Worm (Caenorhabditis elegans) whole organism, L4 larva: ENCODE data around the gene asp-19.
"Not testable (repeated sequence)": the region's sequence is repeated elsewhere in the genome, so short reads cannot be mapped to it uniquely, and the experiment has no call there.

ENCODE experiments used
- D1046.2 ChIP-seq: fragments of 200-800 bp; sonication (Bioruptor generic); IDR thresholded peaks from 2 replicates; pipeline ENCODE4 v1.3.6; 2022; ENCODE audit warnings: missing genetic modification characterization, missing compliant biosample characterization
- F10B5.3 ChIP-seq: sonication (generic microtip); optimal IDR thresholded peaks from 2 replicates; lab custom pipeline; 2016; ENCODE audit warnings: mild to moderate bottlenecking, missing genetic modification characterization, missing compliant biosample characterization
- ama-1 ChIP-seq: fragments of 150-350 bp; optimal IDR thresholded peaks from 2 replicates; lab custom pipeline; 2014; ENCODE audit warnings: inconsistent platforms, mixed read lengths
- ceh-82 ChIP-seq: sonication (generic microtip); optimal IDR thresholded peaks from 2 replicates; lab custom pipeline; 2017; ENCODE audit warnings: missing biosample characterization, missing genetic modification characterization
- egl-43 ChIP-seq: fragments of 200-800 bp; sonication (Bioruptor generic); IDR thresholded peaks from 2 replicates; pipeline ENCODE4 v1.3.6; 2022; ENCODE audit warnings: missing genetic modification reagents, missing genetic modification characterization, missing compliant biosample characterization
- jun-1 ChIP-seq: fragments of 150-350 bp; optimal IDR thresholded peaks from 2 replicates; lab custom pipeline; 2014; ENCODE audit warnings: missing biosample characterization, missing genetic modification reagents, missing genetic modification characterization
- mep-1 ChIP-seq: fragments of 150-350 bp; sonication (generic microtip); optimal IDR thresholded peaks from 3 replicates; lab custom pipeline; 2014; ENCODE audit warnings: missing biosample characterization, missing genetic modification characterization
- nhr-28 ChIP-seq: fragments of 150-350 bp; optimal IDR thresholded peaks from 2 replicates; lab custom pipeline; 2014; ENCODE audit warnings: missing biosample characterization, missing genetic modification characterization
- pqm-1 ChIP-seq: sonication (generic microtip); optimal IDR thresholded peaks from 2 replicates; lab custom pipeline; 2017; ENCODE audit warnings: missing biosample characterization, missing genetic modification characterization
- skn-1 ChIP-seq: fragments of 150-350 bp; optimal IDR thresholded peaks from 2 replicates; lab custom pipeline; 2014; ENCODE audit warnings: missing biosample characterization, missing genetic modification characterization
- unc-39 ChIP-seq: sonication (generic microtip); optimal IDR thresholded peaks from 2 replicates; lab custom pipeline; 2017; ENCODE audit warnings: missing biosample characterization, missing genetic modification characterization
- zag-1 ChIP-seq: fragments of 150-350 bp; optimal IDR thresholded peaks from 2 replicates; lab custom pipeline; 2014; ENCODE audit warnings: missing biosample characterization, missing genetic modification characterization

DNA sequence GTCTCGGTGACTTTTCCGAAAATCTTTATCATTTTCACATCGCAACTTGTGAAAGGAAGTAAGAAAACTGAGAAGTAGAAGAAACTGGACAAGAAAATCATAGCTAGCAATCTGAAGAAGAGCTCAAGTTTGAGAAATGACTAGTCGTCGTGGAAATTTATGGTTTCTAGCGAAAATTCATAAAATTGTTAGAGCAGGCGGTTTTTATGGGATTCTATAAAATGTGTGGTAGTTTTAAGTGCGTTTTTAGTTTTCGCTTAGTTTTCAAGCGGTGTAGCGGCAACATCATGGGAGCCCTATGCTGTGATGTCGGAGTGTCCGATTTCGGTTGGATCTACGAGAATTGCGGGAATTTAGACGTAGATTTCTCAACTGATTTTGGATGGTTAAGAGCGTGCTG is 25.2 kb upstream of the asp-19 start, which contains the start of gene clec-254:
- TF ChIP-seq jun-1 (tag; lab: Kevin White, UChicago); unc-39; F10B5.3 (tag; lab: Kevin White, UChicago); mep-1 (tag; lab: Kevin White, UChicago); pqm-1 (tag; lab: Kevin White, UChicago); D1046.2; ama-1 (lab: Kevin White, UChicago); egl-43 (GFP tag; lab: Robert Waterston, UW); skn-1 (tag; lab: Kevin White, UChicago); nhr-28 (tag; lab: Kevin White, UChicago); ceh-82; zag-1 (tag; lab: Kevin White, UChicago): not testable (repeated sequence)
